Worm (Caenorhabditis elegans) whole organism, L4 larva: ENCODE measurements around the gene acox-1.5.

Source experiments
- Y75B8A.6 ChIP-seq: fragments of 200-800 bp; sonication (Bioruptor generic); IDR thresholded peaks from 2 replicates; pipeline ENCODE4 v1.3.6; 2022; ENCODE audit warnings: missing genetic modification reagents, missing genetic modification characterization, missing compliant biosample characterization
- hlh-30 ChIP-seq: sonication (generic microtip); optimal IDR thresholded peaks from 2 replicates; lab custom pipeline; 2017; ENCODE audit warnings: antibody characterized with exemption, mild to moderate bottlenecking, missing genetic modification characterization, missing compliant biosample characterization; ENCODE audit not compliant: insufficient read depth

DNA sequence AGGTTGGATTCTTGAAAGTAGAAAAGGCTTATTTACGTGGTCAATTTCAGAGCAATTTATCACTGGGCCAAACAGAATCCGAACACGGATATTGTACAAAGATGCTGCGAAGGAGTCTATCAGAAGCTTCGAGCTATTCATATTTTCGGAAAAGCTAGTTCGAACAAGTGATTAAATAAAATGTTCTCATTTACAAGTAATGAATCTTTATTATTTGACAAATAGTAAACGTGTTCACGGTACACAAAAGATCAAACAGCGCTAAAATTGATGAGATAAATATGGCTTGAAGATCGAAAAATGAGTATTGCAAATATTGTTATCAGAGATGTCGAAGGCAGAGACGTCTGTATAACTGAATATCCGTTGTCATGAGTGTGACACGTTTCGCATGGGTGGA, 23.1 kb upstream of the acox-1.5 start:
- TF ChIP-seq hlh-30 (no peak), Y75B8A.6 (GFP tag; lab: Robert Waterston, UW) (no peak)
